Worm (Caenorhabditis elegans) whole organism, L1 larva: ENCODE measurements around the gene Y37D8A.8.

Experiments used
- C16A3.4 ChIP-seq: fragments of 150-350 bp; optimal IDR thresholded peaks from 2 replicates; lab custom pipeline; 2014; ENCODE audit warnings: missing biosample characterization, missing genetic modification characterization
- alr-1 ChIP-seq: fragments of 200-800 bp; sonication (Bioruptor generic); optimal IDR thresholded peaks from 2 replicates; lab custom pipeline; 2018; ENCODE audit warnings: borderline replicate concordance, mild to moderate bottlenecking, missing genetic modification characterization, missing compliant biosample characterization
- aly-2 ChIP-seq: fragments of 150-350 bp; optimal IDR thresholded peaks from 2 replicates; lab custom pipeline; 2014; ENCODE audit warnings: missing biosample characterization, missing genetic modification characterization
- ama-1 ChIP-seq: fragments of 150-350 bp; optimal IDR thresholded peaks from 2 replicates; lab custom pipeline; 2014
- ceh-82 ChIP-seq, 3 experiments: fragments of 150-350 bp in 1 of 3; sonication (generic microtip) in 2 of 3; optimal IDR thresholded peaks; 2 replicates each; lab custom pipeline; 2014 to 2017; ENCODE audit warnings: missing biosample characterization in 3 of 3, missing genetic modification characterization in 3 of 3
- ceh-88 ChIP-seq: fragments of 200-800 bp; sonication (Bioruptor generic); IDR thresholded peaks from 2 replicates; pipeline ENCODE4 v1.3.6; 2022; ENCODE audit warnings: missing genetic modification characterization, missing compliant biosample characterization
- dpl-1 ChIP-seq, 3 experiments: fragments of 150-350 bp in 2 of 3; sonication (generic microtip) in 1 of 3; optimal IDR thresholded peaks; 2 replicates each; lab custom pipeline; 2014 to 2017; ENCODE audit warnings: missing biosample characterization in 3 of 3, missing genetic modification characterization in 3 of 3, missing genetic modification reagents in 3 of 3
- efl-1 ChIP-seq, 4 experiments: fragments of 150-350 bp; optimal IDR thresholded peaks in 3 of 4; peaks in 1 of 4; 1 replicate in 1 of 4; 2 replicates in 3 of 4; lab custom pipeline; 2014; ENCODE audit warnings: missing biosample characterization in 2 of 4, missing genetic modification characterization in 2 of 4, missing genetic modification reagents in 2 of 4
- egl-13 ChIP-seq: sonication (generic microtip); optimal IDR thresholded peaks from 2 replicates; lab custom pipeline; 2016; ENCODE audit warnings: missing genotype, missing genetic modification reagents, missing genetic modification characterization, missing compliant biosample characterization
- egl-27 ChIP-seq, 2 experiments: fragments of 150-350 bp in 1 of 2; sonication (generic microtip); optimal IDR thresholded peaks; 3 replicates each; lab custom pipeline; 2017 to 2018; ENCODE audit warnings: missing biosample characterization in 2 of 2, missing genetic modification characterization in 2 of 2, missing genetic modification reagents in 2 of 2
- elt-3 ChIP-seq, 6 experiments: fragments of 150-350 bp in 1 of 6; sonication (generic microtip); optimal IDR thresholded peaks; 2 replicates each; lab custom pipeline; 2017 to 2018; ENCODE audit warnings: missing biosample characterization in 6 of 6, missing genetic modification characterization in 6 of 6, inconsistent platforms in 1 of 6
- ets-5 ChIP-seq: fragments of 200-800 bp; sonication (Bioruptor generic); IDR thresholded peaks from 2 replicates; pipeline ENCODE4 v1.3.6; 2022; ENCODE audit warnings: missing genetic modification characterization, missing compliant biosample characterization
- fkh-4 ChIP-seq: sonication (generic microtip); optimal IDR thresholded peaks from 2 replicates; lab custom pipeline; 2016; ENCODE audit warnings: missing compliant biosample characterization, missing genetic modification characterization, borderline replicate concordance
- grh-1 ChIP-seq: fragments of 200-800 bp; sonication (Bioruptor generic); IDR thresholded peaks from 2 replicates; pipeline ENCODE4 v1.3.6; 2022; ENCODE audit warnings: missing genetic modification reagents, missing genetic modification characterization, missing compliant biosample characterization
- hlh-17 ChIP-seq: fragments of 200-800 bp; sonication (Bioruptor generic); optimal IDR thresholded peaks from 2 replicates; lab custom pipeline; 2018; ENCODE audit warnings: missing genetic modification characterization, mild to moderate bottlenecking, missing compliant biosample characterization, moderate library complexity, borderline replicate concordance
- hpl-2 ChIP-seq: fragments of 150-350 bp; optimal IDR thresholded peaks from 2 replicates; lab custom pipeline; 2014; ENCODE audit warnings: missing biosample characterization, missing genetic modification reagents, missing genetic modification characterization
- isw-1 ChIP-seq: fragments of 200-800 bp; sonication (Bioruptor generic); IDR thresholded peaks from 2 replicates; pipeline ENCODE4 v1.3.6; 2022; ENCODE audit warnings: missing genetic modification characterization, missing compliant biosample characterization
- jun-1 ChIP-seq: fragments of 150-350 bp; optimal IDR thresholded peaks from 2 replicates; lab custom pipeline; 2014; ENCODE audit warnings: missing biosample characterization, missing genetic modification reagents, missing genetic modification characterization
- lin-13 ChIP-seq: fragments of 150-350 bp; optimal IDR thresholded peaks from 2 replicates; lab custom pipeline; 2014; ENCODE audit warnings: missing biosample characterization, missing genetic modification reagents, missing genetic modification characterization
- lin-14 ChIP-seq: fragments of 200-800 bp; sonication (Bioruptor generic); optimal IDR thresholded peaks from 2 replicates; lab custom pipeline; 2018; ENCODE audit warnings: mild to moderate bottlenecking, missing genetic modification characterization, moderate library complexity, missing compliant biosample characterization
- lin-15B ChIP-seq: fragments of 150-350 bp; sonication (generic microtip); optimal IDR thresholded peaks from 3 replicates; lab custom pipeline; 2014; ENCODE audit warnings: missing biosample characterization, missing genetic modification characterization
- lin-35 ChIP-seq, 2 experiments: fragments of 150-350 bp; optimal IDR thresholded peaks; 2 replicates each; lab custom pipeline; 2014; ENCODE audit warnings: missing biosample characterization in 2 of 2, missing genetic modification characterization in 2 of 2, missing genetic modification reagents in 2 of 2
- mab-9 ChIP-seq: fragments of 200-800 bp; sonication (Bioruptor generic); IDR thresholded peaks from 2 replicates; pipeline ENCODE4 v1.3.6; 2022; ENCODE audit warnings: missing genetic modification reagents, missing genetic modification characterization, missing compliant biosample characterization
- mdl-1 ChIP-seq, 2 experiments: fragments of 150-350 bp; optimal IDR thresholded peaks; 2 replicates each; lab custom pipeline; 2014 to 2017; ENCODE audit warnings: missing biosample characterization in 2 of 2, missing genetic modification characterization in 2 of 2, inconsistent platforms in 1 of 2
- mef-2 ChIP-seq: fragments of 150-350 bp; optimal IDR thresholded peaks from 2 replicates; lab custom pipeline; 2014; ENCODE audit warnings: missing biosample characterization, missing genetic modification characterization
- mep-1 ChIP-seq: fragments of 150-350 bp; optimal IDR thresholded peaks from 2 replicates; lab custom pipeline; 2014; ENCODE audit warnings: missing biosample characterization, missing genetic modification characterization
- nhr-11 ChIP-seq: fragments of 150-350 bp; optimal IDR thresholded peaks from 2 replicates; lab custom pipeline; 2014; ENCODE audit warnings: missing biosample characterization, missing genetic modification characterization
- nhr-12 ChIP-seq: sonication (generic microtip); optimal IDR thresholded peaks from 2 replicates; lab custom pipeline; 2017; ENCODE audit warnings: missing biosample characterization, missing genetic modification characterization
- nhr-237 ChIP-seq: fragments of 150-350 bp; optimal IDR thresholded peaks from 2 replicates; lab custom pipeline; 2014; ENCODE audit warnings: missing biosample characterization, missing genetic modification characterization
- nhr-28 ChIP-seq: fragments of 150-350 bp; optimal IDR thresholded peaks from 2 replicates; lab custom pipeline; 2014; ENCODE audit warnings: missing biosample characterization, missing genetic modification characterization
- nhr-71 ChIP-seq: sonication (generic microtip); optimal IDR thresholded peaks from 2 replicates; lab custom pipeline; 2016; ENCODE audit warnings: mild to moderate bottlenecking, missing genetic modification characterization, moderate library complexity, missing compliant biosample characterization
- nhr-76 ChIP-seq: sonication (generic microtip); optimal IDR thresholded peaks from 2 replicates; lab custom pipeline; 2017; ENCODE audit warnings: missing biosample characterization, missing genetic modification characterization
- nhr-77 ChIP-seq: fragments of 150-350 bp; optimal IDR thresholded peaks from 2 replicates; lab custom pipeline; 2014; ENCODE audit warnings: missing biosample characterization, missing genetic modification characterization
- nhr-84 ChIP-seq: sonication (generic microtip); optimal IDR thresholded peaks from 2 replicates; lab custom pipeline; 2017; ENCODE audit warnings: missing biosample characterization, missing genetic modification characterization
- nhr-85 ChIP-seq: sonication (generic microtip); peaks from one replicate; lab custom pipeline; 2016; ENCODE audit warnings: missing genetic modification characterization, inconsistent platforms, missing compliant biosample characterization
- nhr-90 ChIP-seq: sonication (generic microtip); optimal IDR thresholded peaks from 2 replicates; lab custom pipeline; 2016; ENCODE audit warnings: mild to moderate bottlenecking, missing genetic modification characterization, missing compliant biosample characterization; ENCODE audit not compliant: poor library complexity
- pag-3 ChIP-seq: sonication (generic microtip); optimal IDR thresholded peaks from 2 replicates; lab custom pipeline; 2017; ENCODE audit warnings: missing genetic modification characterization, mild to moderate bottlenecking, missing compliant biosample characterization, antibody characterized with exemption, borderline replicate concordance; ENCODE audit not compliant: insufficient read depth
- pax-3 ChIP-seq: fragments of 200-800 bp; sonication (Bioruptor generic); optimal IDR thresholded peaks from 2 replicates; lab custom pipeline; 2018; ENCODE audit warnings: mild to moderate bottlenecking, missing genetic modification characterization, moderate library complexity, missing compliant biosample characterization
- pqm-1 ChIP-seq: sonication (generic microtip); optimal IDR thresholded peaks from 3 replicates; lab custom pipeline; 2017; ENCODE audit warnings: missing biosample characterization, missing genetic modification characterization
- rnt-1 ChIP-seq: sonication (generic microtip); optimal IDR thresholded peaks from 2 replicates; lab custom pipeline; 2016; ENCODE audit warnings: mild to moderate bottlenecking, missing genetic modification characterization, moderate library complexity, missing compliant biosample characterization
- skn-1 ChIP-seq: fragments of 150-350 bp; optimal IDR thresholded peaks from 2 replicates; lab custom pipeline; 2014; ENCODE audit warnings: missing biosample characterization, missing genetic modification characterization
- sox-4 ChIP-seq: sonication (generic microtip); optimal IDR thresholded peaks from 2 replicates; lab custom pipeline; 2016; ENCODE audit warnings: missing genetic modification characterization, missing compliant biosample characterization
- sup-37 ChIP-seq: fragments of 200-800 bp; sonication (Bioruptor generic); optimal IDR thresholded peaks from 2 replicates; lab custom pipeline; 2018; ENCODE audit warnings: mild to moderate bottlenecking, missing genetic modification characterization, missing compliant biosample characterization
- swsn-7 ChIP-seq: sonication (generic microtip); optimal IDR thresholded peaks from 2 replicates; lab custom pipeline; 2016; ENCODE audit warnings: missing genetic modification characterization, missing compliant biosample characterization
- unc-130 ChIP-seq: fragments of 150-350 bp; optimal IDR thresholded peaks from 2 replicates; lab custom pipeline; 2017; ENCODE audit warnings: missing biosample characterization, missing genetic modification characterization, inconsistent platforms
- unc-30 ChIP-seq: sonication (generic microtip); optimal IDR thresholded peaks from 2 replicates; lab custom pipeline; 2017; ENCODE audit warnings: missing biosample characterization, missing genetic modification characterization
- xbp-1 ChIP-seq: sonication (generic microtip); optimal IDR thresholded peaks from 2 replicates; lab custom pipeline; 2016; ENCODE audit warnings: missing genetic modification characterization, missing compliant biosample characterization
- zip-4 ChIP-seq: fragments of 200-800 bp; sonication (Bioruptor generic); optimal IDR thresholded peaks from 2 replicates; lab custom pipeline; 2018; ENCODE audit warnings: mild to moderate bottlenecking, missing genetic modification characterization, moderate library complexity, missing compliant biosample characterization
- ztf-4 ChIP-seq: fragments of 150-350 bp; optimal IDR thresholded peaks from 2 replicates; lab custom pipeline; 2014; ENCODE audit warnings: missing biosample characterization, missing genetic modification characterization

Gene Y37D8A.8

ce11 chrIII:12864648-12865047 lies at the start of gene Y37D8A.8:
Gene Y37D8A.8, plus strand, starts transcription at chrIII:12864948.
- no peak for TF ChIP-seq alr-1
- no peak for TF ChIP-seq grh-1 (GFP tag; lab: Robert Waterston, UW)
- no peak for TF ChIP-seq ceh-82 (tag; optimal IDR thresholded peaks at IDR 0.05; lab: Kevin White, UChicago)
- TF ChIP-seq mab-9 (GFP tag; lab: Robert Waterston, UW): no peak

- no peak for TF ChIP-seq nhr-76 (tag; lab: Kevin White, UChicago)
- peak; percentile 18 for TF ChIP-seq swsn-7 (tag; lab: Kevin White, UChicago)
- no peak for TF ChIP-seq mef-2 (tag; lab: Kevin White, UChicago)
- TF ChIP-seq efl-1 (optimal IDR thresholded peaks at IDR 0.05; lab: Kevin White, UChicago): peak; percentile 24 to 52
- TF ChIP-seq efl-1 (GFP tag; optimal IDR thresholded peaks at IDR 0.05 in 1 of 2; lab: Kevin White, UChicago): peak; percentile 38 to 91
- TF ChIP-seq mep-1 (tag; lab: Kevin White, UChicago): no peak
- no peak for TF ChIP-seq unc-130 (tag; lab: Kevin White, UChicago)
- peak; percentile 54 for TF ChIP-seq nhr-85
- TF ChIP-seq zip-4 (GFP tag; lab: Kevin White, UChicago): no peak
- no peak for TF ChIP-seq nhr-12
- TF ChIP-seq ceh-88 (GFP tag; lab: Robert Waterston, UW): no peak
- TF ChIP-seq nhr-90 (tag; lab: Kevin White, UChicago): no peak
- TF ChIP-seq rnt-1 (tag; lab: Kevin White, UChicago): peak; percentile 11
- peak; percentile 50 for TF ChIP-seq nhr-71 (tag; lab: Kevin White, UChicago)
- no peak for TF ChIP-seq egl-13 (tag; lab: Kevin White, UChicago)
- TF ChIP-seq lin-15B (tag; lab: Kevin White, UChicago): peak; percentile 2
- TF ChIP-seq mdl-1 (tag; optimal IDR thresholded peaks at IDR 0.05; lab: Kevin White, UChicago): no peak
- TF ChIP-seq mab-9 (GFP tag; lab: Robert Waterston, UW): no peak
- no peak for TF ChIP-seq ama-1
- no peak for TF ChIP-seq pqm-1 (tag; lab: Kevin White, UChicago)
- peak; percentile 0 for TF ChIP-seq C16A3.4 (tag; lab: Kevin White, UChicago)
- TF ChIP-seq pag-3 (tag; lab: Kevin White, UChicago): no peak
- TF ChIP-seq ets-5: no peak
- TF ChIP-seq nhr-77: no peak
- peak in 1 of 2 experiments; percentile 37 for TF ChIP-seq lin-35 (GFP tag; optimal IDR thresholded peaks at IDR 0.05; lab: Kevin White, UChicago)
- no peak for TF ChIP-seq xbp-1 (tag; lab: Kevin White, UChicago)
- no peak for TF ChIP-seq hpl-2 (GFP tag; lab: Kevin White, UChicago)
- TF ChIP-seq lin-14 (GFP tag; lab: Kevin White, UChicago): no peak
- no peak for TF ChIP-seq fkh-4 (tag; lab: Kevin White, UChicago)
- TF ChIP-seq jun-1: no peak
- no peak for TF ChIP-seq lin-13 (GFP tag; lab: Kevin White, UChicago)
- no peak for TF ChIP-seq ztf-4 (tag; lab: Kevin White, UChicago)
- TF ChIP-seq sox-4 (tag; lab: Kevin White, UChicago): no peak
- no peak for TF ChIP-seq nhr-237
- TF ChIP-seq unc-30: no peak
- no peak for TF ChIP-seq grh-1 (GFP tag; lab: Robert Waterston, UW)
- TF ChIP-seq isw-1 (GFP tag; lab: Robert Waterston, UW): no peak
- no peak for TF ChIP-seq elt-3 (tag; optimal IDR thresholded peaks at IDR 0.05; lab: Kevin White, UChicago)
- no peak for TF ChIP-seq sup-37 (GFP tag; lab: Kevin White, UChicago)
- TF ChIP-seq aly-2 (tag; lab: Kevin White, UChicago): no peak
- no peak for TF ChIP-seq egl-27 (tag; optimal IDR thresholded peaks at IDR 0.05; lab: Kevin White, UChicago)
- TF ChIP-seq nhr-11 (tag; lab: Kevin White, UChicago): no peak
- no peak for TF ChIP-seq pax-3 (tag; lab: Kevin White, UChicago)
- peak; percentile 10 to 51 (median 47) for TF ChIP-seq dpl-1 (GFP tag; optimal IDR thresholded peaks at IDR 0.05; lab: Kevin White, UChicago)
- TF ChIP-seq hlh-17 (GFP tag; lab: Kevin White, UChicago): no peak
- TF ChIP-seq skn-1 (tag; lab: Kevin White, UChicago): no peak
- no peak for TF ChIP-seq nhr-28
- TF ChIP-seq nhr-84 (tag; lab: Kevin White, UChicago): no peak
Observed at ce11 chrIII:12818050-12818738, 46.6 kb upstream of the Y37D8A.8 start, which contains the start of gene arx-5. Gene arx-5, minus strand, starts transcription at chrIII:12818100.
